Fruit fly (Drosophila melanogaster) whole organism, prepupa: ENCODE results near the gene Dbct.

ENCODE experiments used
- Blimp-1 ChIP-seq: fragments of 200-800 bp; sonication (Bioruptor generic); optimal IDR thresholded peaks from 3 replicates; lab custom pipeline; 2017; ENCODE audit warnings: missing biosample characterization, missing genetic modification characterization, mild to moderate bottlenecking, moderate library complexity, missing genetic modification reagents
- CG10631 ChIP-seq: fragments of 200-800 bp; sonication (Bioruptor generic); optimal IDR thresholded peaks from 2 replicates; lab custom pipeline; 2016; ENCODE audit warnings: missing biosample characterization, missing genetic modification characterization
- CG10669 ChIP-seq: fragments of 200-800 bp; sonication (Bioruptor generic); optimal IDR thresholded peaks from 3 replicates; lab custom pipeline; 2018; ENCODE audit warnings: missing biosample characterization, mild to moderate bottlenecking, missing genetic modification characterization, moderate library complexity
- CG11294 ChIP-seq: fragments of 200-800 bp; sonication (Bioruptor generic); IDR thresholded peaks from 2 replicates; pipeline ENCODE4 v1.3.6; 2022; ENCODE audit warnings: missing biosample characterization, missing genetic modification characterization
- CG11762 ChIP-seq: fragments of 200-800 bp; sonication (Bioruptor generic); optimal IDR thresholded peaks from 3 replicates; lab custom pipeline; 2016; ENCODE audit warnings: missing biosample characterization, missing genetic modification characterization; ENCODE audit not compliant: insufficient read depth
- CG15336 ChIP-seq: fragments of 200-800 bp; sonication (Bioruptor generic); IDR thresholded peaks from 2 replicates; pipeline ENCODE4 v1.3.6; 2022; ENCODE audit warnings: missing biosample characterization, missing genetic modification characterization
- CG1621 ChIP-seq: fragments of 200-800 bp; sonication (Bioruptor generic); optimal IDR thresholded peaks from 3 replicates; lab custom pipeline; 2018; ENCODE audit warnings: missing biosample characterization, mild to moderate bottlenecking, missing genetic modification characterization
- CG3032 ChIP-seq: fragments of 200-800 bp; optimal IDR thresholded peaks from 2 replicates; lab custom pipeline; 2019; ENCODE audit warnings: missing biosample characterization, mild to moderate bottlenecking, missing genetic modification characterization, moderate library complexity
- CG31627 ChIP-seq: fragments of 200-800 bp; sonication (Bioruptor generic); optimal IDR thresholded peaks from 3 replicates; lab custom pipeline; 2016; ENCODE audit warnings: missing biosample characterization, missing genetic modification characterization
- CG32006 ChIP-seq: fragments of 200-800 bp; sonication (Bioruptor generic); optimal IDR thresholded peaks from 3 replicates; lab custom pipeline; 2017; ENCODE audit warnings: missing biosample characterization, mild to moderate bottlenecking, missing genetic modification characterization
- CG34406 ChIP-seq: fragments of 200-800 bp; sonication (Bioruptor generic); optimal IDR thresholded peaks from 3 replicates; lab custom pipeline; 2016; ENCODE audit warnings: missing biosample characterization, missing genetic modification characterization
- CG3919 ChIP-seq: fragments of 200-800 bp; sonication (Bioruptor generic); optimal IDR thresholded peaks from 3 replicates; lab custom pipeline; 2016; ENCODE audit warnings: missing biosample characterization, missing genetic modification characterization
- CG4318 ChIP-seq: fragments of 200-800 bp; sonication (Bioruptor generic); optimal IDR thresholded peaks from 3 replicates; lab custom pipeline; 2017; ENCODE audit warnings: missing biosample characterization, mild to moderate bottlenecking, missing genetic modification characterization
- CG6163 ChIP-seq: fragments of 200-800 bp; sonication (Bioruptor generic); IDR thresholded peaks from 3 replicates; pipeline ENCODE4 v1.3.6; 2022; ENCODE audit warnings: missing biosample characterization, missing genetic modification characterization
- CG6276 ChIP-seq: fragments of 200-800 bp; sonication (Bioruptor generic); optimal IDR thresholded peaks from 2 replicates; lab custom pipeline; 2017; ENCODE audit warnings: missing biosample characterization, mild to moderate bottlenecking, missing genetic modification characterization
- CG6792 ChIP-seq: fragments of 200-800 bp; sonication (Bioruptor generic); optimal IDR thresholded peaks from 3 replicates; lab custom pipeline; 2016; ENCODE audit warnings: missing biosample characterization, missing genetic modification characterization
- CG6808 ChIP-seq: fragments of 200-800 bp; sonication (Bioruptor generic); optimal IDR thresholded peaks from 3 replicates; lab custom pipeline; 2017; ENCODE audit warnings: missing biosample characterization, missing genetic modification characterization, mild to moderate bottlenecking, moderate library complexity, missing genetic modification reagents
- CG6854 ChIP-seq: fragments of 200-800 bp; sonication (Bioruptor generic); optimal IDR thresholded peaks from 2 replicates; lab custom pipeline; 2017; ENCODE audit warnings: missing biosample characterization, mild to moderate bottlenecking, missing genetic modification characterization
- CG7368 ChIP-seq: fragments of 200-800 bp; sonication (Bioruptor generic); optimal IDR thresholded peaks from 3 replicates; lab custom pipeline; 2016; ENCODE audit warnings: missing biosample characterization, missing genetic modification characterization
- CG8319 ChIP-seq: fragments of 200-800 bp; sonication (Bioruptor generic); optimal IDR thresholded peaks from 3 replicates; lab custom pipeline; 2016; ENCODE audit warnings: missing biosample characterization, missing genetic modification characterization
- CG8632 ChIP-seq: fragments of 200-800 bp; sonication (Bioruptor generic); optimal IDR thresholded peaks from 3 replicates; lab custom pipeline; 2016; ENCODE audit warnings: missing biosample characterization, missing genetic modification characterization
- CG9139 ChIP-seq: fragments of 200-800 bp; sonication (Bioruptor generic); optimal IDR thresholded peaks from 3 replicates; lab custom pipeline; 2017; ENCODE audit warnings: missing biosample characterization, mild to moderate bottlenecking, missing genetic modification characterization
- Eip75B ChIP-seq: fragments of 200-800 bp; sonication (Bioruptor generic); optimal IDR thresholded peaks from 3 replicates; lab custom pipeline; 2016; ENCODE audit warnings: missing biosample characterization, missing genetic modification characterization
- Eip78C ChIP-seq: fragments of 200-800 bp; sonication (Bioruptor generic); peaks from one replicate; lab custom pipeline; 2016; ENCODE audit warnings: missing biosample characterization, missing genetic modification characterization
- Eip93F ChIP-seq: fragments of 200-800 bp; sonication (Bioruptor generic); optimal IDR thresholded peaks from 2 replicates; lab custom pipeline; 2016; ENCODE audit warnings: missing biosample characterization, mild to moderate bottlenecking, missing genetic modification characterization
- Ets21C ChIP-seq: fragments of 200-800 bp; sonication (Bioruptor generic); optimal IDR thresholded peaks from 3 replicates; lab custom pipeline; 2016; ENCODE audit warnings: missing biosample characterization, missing genetic modification characterization
- Ets96B ChIP-seq: fragments of 200-800 bp; optimal IDR thresholded peaks from 2 replicates; lab custom pipeline; 2019; ENCODE audit warnings: missing biosample characterization, mild to moderate bottlenecking, missing genetic modification characterization, moderate library complexity
- Hr38 ChIP-seq: sonication (Bioruptor generic); optimal IDR thresholded peaks from 2 replicates; lab custom pipeline; 2016; ENCODE audit warnings: missing biosample characterization, missing genetic modification characterization
- Hr39 ChIP-seq: fragments of 200-800 bp; sonication (Bioruptor generic); optimal IDR thresholded peaks from 2 replicates; lab custom pipeline; 2016; ENCODE audit warnings: missing biosample characterization, missing genetic modification characterization
- Lpt ChIP-seq: fragments of 200-800 bp; sonication (Bioruptor generic); optimal IDR thresholded peaks from 3 replicates; lab custom pipeline; 2016; ENCODE audit warnings: missing biosample characterization, missing genetic modification characterization
- Met ChIP-seq: fragments of 200-800 bp; sonication (Bioruptor generic); optimal IDR thresholded peaks from 3 replicates; lab custom pipeline; 2016; ENCODE audit warnings: missing biosample characterization, missing genetic modification characterization
- Smox ChIP-seq: fragments of 200-800 bp; sonication (Bioruptor generic); optimal IDR thresholded peaks from 3 replicates; lab custom pipeline; 2016; ENCODE audit warnings: missing biosample characterization, missing genetic modification characterization
- Sox102F ChIP-seq: fragments of 200-800 bp; sonication (Bioruptor generic); optimal IDR thresholded peaks from 2 replicates; lab custom pipeline; 2016; ENCODE audit warnings: missing biosample characterization, mild to moderate bottlenecking, missing genetic modification characterization
- achi ChIP-seq: fragments of 200-800 bp; sonication (Bioruptor generic); optimal IDR thresholded peaks from 3 replicates; lab custom pipeline; 2016; ENCODE audit warnings: missing biosample characterization, missing genetic modification characterization
- acj6 ChIP-seq: fragments of 200-800 bp; sonication (Bioruptor generic); optimal IDR thresholded peaks from 3 replicates; lab custom pipeline; 2016; ENCODE audit warnings: missing biosample characterization, missing genetic modification characterization
- cyc ChIP-seq: fragments of 200-800 bp; sonication (Bioruptor generic); optimal IDR thresholded peaks from 3 replicates; lab custom pipeline; 2016; ENCODE audit warnings: missing biosample characterization, missing genetic modification characterization
- dac ChIP-seq: fragments of 200-800 bp; sonication (Bioruptor generic); optimal IDR thresholded peaks from 2 replicates; lab custom pipeline; 2017; ENCODE audit warnings: missing biosample characterization, mild to moderate bottlenecking, missing genetic modification characterization
- dsx ChIP-seq: fragments of 200-800 bp; optimal IDR thresholded peaks from 3 replicates; lab custom pipeline; 2019; ENCODE audit warnings: missing biosample characterization, mild to moderate bottlenecking, missing genetic modification characterization, moderate library complexity; ENCODE audit not compliant: poor library complexity, severe bottlenecking
- esn ChIP-seq: fragments of 200-800 bp; sonication (Bioruptor generic); optimal IDR thresholded peaks from 2 replicates; lab custom pipeline; 2016; ENCODE audit warnings: missing biosample characterization, mild to moderate bottlenecking, missing genetic modification characterization, moderate library complexity
- fd59A ChIP-seq: fragments of 200-800 bp; sonication (Bioruptor generic); optimal IDR thresholded peaks from 2 replicates; lab custom pipeline; 2017; ENCODE audit warnings: missing biosample characterization, mild to moderate bottlenecking, missing genetic modification characterization, missing genetic modification reagents
- fkh ChIP-seq: fragments of 200-800 bp; sonication (Bioruptor generic); optimal IDR thresholded peaks from 3 replicates; lab custom pipeline; 2017; ENCODE audit warnings: missing biosample characterization, mild to moderate bottlenecking, missing genetic modification characterization, moderate library complexity
- salr ChIP-seq, 2 experiments: fragments of 200-800 bp; sonication (Bioruptor generic); optimal IDR thresholded peaks; 3 replicates each; lab custom pipeline; 2016 to 2018; ENCODE audit warnings: missing biosample characterization in 2 of 2, missing genetic modification characterization in 2 of 2, mild to moderate bottlenecking in 1 of 2
- spab ChIP-seq: fragments of 200-800 bp; sonication (Bioruptor generic); optimal IDR thresholded peaks from 2 replicates; lab custom pipeline; 2017; ENCODE audit warnings: missing biosample characterization, mild to moderate bottlenecking, missing genetic modification characterization, missing genetic modification reagents
- ss ChIP-seq, 2 experiments: fragments of 200-800 bp; sonication (Bioruptor generic); optimal IDR thresholded peaks; 2 replicates in 1 of 2; 3 replicates in 1 of 2; lab custom pipeline; 2017 to 2018; ENCODE audit warnings: mild to moderate bottlenecking in 2 of 2, missing biosample characterization in 2 of 2, missing genetic modification characterization in 2 of 2, moderate library complexity in 1 of 2
- topi ChIP-seq: fragments of 200-800 bp; sonication (Bioruptor generic); optimal IDR thresholded peaks from 3 replicates; lab custom pipeline; 2016; ENCODE audit warnings: missing biosample characterization, missing genetic modification characterization
- vri ChIP-seq: fragments of 200-800 bp; sonication (Bioruptor generic); optimal IDR thresholded peaks from 3 replicates; lab custom pipeline; 2016; ENCODE audit warnings: missing biosample characterization, mild to moderate bottlenecking, missing genetic modification characterization

Dbct gene

dm6 chrX:15085777-15086510 lies at the start of gene Dbct, which contains the start of gene CG15027 (continued):
- TF ChIP-seq esn (GFP tag; lab: Kevin White, UChicago): peak; percentile 70
- TF ChIP-seq cyc (GFP tag; lab: Kevin White, UChicago): peak; percentile 51
- TF ChIP-seq CG15336 (GFP tag; lab: Robert Waterston, UW): peak; percentile 41
- peak; percentile 34 for TF ChIP-seq fd59A
- TF ChIP-seq Lpt: no peak
- peak; percentile 65 for TF ChIP-seq acj6
- TF ChIP-seq CG34406: peak; percentile 63
- TF ChIP-seq dsx (GFP tag; lab: Kevin White, UChicago): peak; percentile 46
- peak; percentile 64 for TF ChIP-seq achi (GFP tag; lab: Kevin White, UChicago)
- TF ChIP-seq, all 60 proteins: peak for 51

dm6 chrX:15042499-15042898 lies 43.4 kb upstream of the Dbct start:
- TF ChIP-seq CG8632 (GFP tag; lab: Kevin White, UChicago) (no peak), CG6163 (GFP tag; lab: Robert Waterston, UW) (peak; percentile 57; the same call in 2 of the 3 replicates), salr (GFP tag; optimal IDR thresholded peaks at IDR 0.05; lab: Kevin White, UChicago) (no peak), ss (GFP tag; optimal IDR thresholded peaks at IDR 0.05; lab: Kevin White, UChicago) (no peak), spab (no peak), Ets96B (tag; lab: Kevin White, UChicago) (no peak), CG6854 (no peak), CG6808 (no peak), CG6792 (GFP tag; lab: Kevin White, UChicago) (no peak), Ets21C (GFP tag; lab: Kevin White, UChicago) (peak; percentile 41), CG9139 (no peak), topi (GFP tag; lab: Kevin White, UChicago) (peak; percentile 42), Eip75B (GFP tag; lab: Kevin White, UChicago) (peak; percentile 21), vri (GFP tag; lab: Kevin White, UChicago) (peak; percentile 10), CG7368 (GFP tag; lab: Kevin White, UChicago) (peak; percentile 18), esn (GFP tag; lab: Kevin White, UChicago) (peak; percentile 34), CG3919 (GFP tag; lab: Kevin White, UChicago) (peak; percentile 35), Sox102F (GFP tag; lab: Kevin White, UChicago) (peak; percentile 35), Lpt (no peak), CG3032 (tag; lab: Kevin White, UChicago) (no peak), Met (GFP tag; lab: Kevin White, UChicago) (peak; percentile 33), CG15336 (GFP tag; lab: Robert Waterston, UW) (peak; percentile 56), Blimp-1 (GFP tag; lab: Kevin White, UChicago) (no peak), CG10669 (peak; percentile 28), CG6276 (GFP tag; lab: Kevin White, UChicago) (peak; percentile 43), CG1621 (tag; lab: Kevin White, UChicago) (no peak), CG10631 (no peak), dsx (GFP tag; lab: Kevin White, UChicago) (no peak), achi (GFP tag; lab: Kevin White, UChicago) (peak; percentile 36), CG11294 (GFP tag; lab: Robert Waterston, UW) (peak; percentile 34; the same call in 1 of the 2 replicates), CG32006 (GFP tag; lab: Kevin White, UChicago) (peak; percentile 37), CG4318 (peak; percentile 13), fd59A (no peak), cyc (GFP tag; lab: Kevin White, UChicago) (peak; percentile 26), CG8319 (GFP tag; lab: Kevin White, UChicago) (no peak), Hr38 (no peak), Eip93F (no peak), Eip78C (GFP tag; lab: Kevin White, UChicago) (peak; percentile 75), fkh (GFP tag; lab: Kevin White, UChicago) (no peak), dac (GFP tag; lab: Kevin White, UChicago) (no peak), Hr39 (peak; percentile 52), acj6 (no peak), CG31627 (GFP tag; lab: Kevin White, UChicago) (peak; percentile 48), CG11762 (GFP tag; lab: Kevin White, UChicago) (no peak), Smox (GFP tag; lab: Kevin White, UChicago) (peak; percentile 15)
